Worm (Caenorhabditis elegans) whole organism, young adult: ENCODE results near the gene znf-207.

Experiments
- B0019.2 ChIP-seq: fragments of 200-800 bp; sonication (Bioruptor generic); conservative IDR thresholded peaks from 2 replicates; pipeline ENCODE4 v1.3.6; 2022; ENCODE audit warnings: missing genetic modification reagents, missing genetic modification characterization, missing compliant biosample characterization
- F23B12.7 ChIP-seq: sonication (generic microtip); optimal IDR thresholded peaks from 2 replicates; lab custom pipeline; 2017; ENCODE audit warnings: missing genetic modification characterization, mild to moderate bottlenecking, missing compliant biosample characterization, antibody characterized with exemption, moderate library complexity; ENCODE audit not compliant: insufficient read depth
- F49E8.2 ChIP-seq: sonication (generic microtip); optimal IDR thresholded peaks from 3 replicates; lab custom pipeline; 2017; ENCODE audit warnings: missing genetic modification characterization, mild to moderate bottlenecking, missing compliant biosample characterization, antibody characterized with exemption, moderate library complexity; ENCODE audit not compliant: insufficient read depth
- T07F8.4 ChIP-seq: sonication (generic microtip); optimal IDR thresholded peaks from 2 replicates; lab custom pipeline; 2016; ENCODE audit warnings: mild to moderate bottlenecking, missing genetic modification characterization, moderate library complexity, missing compliant biosample characterization
- Y53F4B.3 ChIP-seq: fragments of 200-800 bp; sonication (Bioruptor generic); IDR thresholded peaks from 2 replicates; pipeline ENCODE4 v1.3.6; 2022; ENCODE audit warnings: missing genetic modification reagents, missing genetic modification characterization, missing compliant biosample characterization
- Y53G8AR.9 ChIP-seq: fragments of 200-800 bp; sonication (Bioruptor generic); conservative IDR thresholded peaks from 2 replicates; pipeline ENCODE4 v1.3.6; 2022; ENCODE audit warnings: missing genetic modification reagents, missing genetic modification characterization, missing compliant biosample characterization
- Y67H2A.10 ChIP-seq: fragments of 200-800 bp; sonication (Bioruptor generic); conservative IDR thresholded peaks from 2 replicates; pipeline ENCODE4 v1.3.6; 2022; ENCODE audit warnings: missing genetic modification reagents, missing genetic modification characterization, missing compliant biosample characterization
- Y95B8A.8 ChIP-seq: fragments of 200-800 bp; sonication (Bioruptor generic); IDR thresholded peaks from 2 replicates; pipeline ENCODE4 v1.3.6; 2022; ENCODE audit warnings: missing genetic modification reagents, missing genetic modification characterization, missing compliant biosample characterization
- aptf-2 ChIP-seq: fragments of 200-800 bp; sonication (Bioruptor generic); conservative IDR thresholded peaks from 2 replicates; pipeline ENCODE4 v1.3.6; 2022; ENCODE audit warnings: missing genetic modification reagents, missing genetic modification characterization, missing compliant biosample characterization
- athp-1 ChIP-seq: sonication (generic microtip); optimal IDR thresholded peaks from 2 replicates; lab custom pipeline; 2017; ENCODE audit warnings: mild to moderate bottlenecking, missing genetic modification characterization, missing compliant biosample characterization
- attf-3 ChIP-seq: fragments of 200-800 bp; sonication (Bioruptor generic); conservative IDR thresholded peaks from 2 replicates; pipeline ENCODE4 v1.3.6; 2022; ENCODE audit warnings: missing genetic modification reagents, missing genetic modification characterization, missing compliant biosample characterization
- attf-5 ChIP-seq: fragments of 200-800 bp; sonication (Bioruptor generic); optimal IDR thresholded peaks from 2 replicates; lab custom pipeline; 2018; ENCODE audit warnings: mild to moderate bottlenecking, missing genetic modification characterization, missing compliant biosample characterization
- attf-6 ChIP-seq: fragments of 200-800 bp; sonication (Bioruptor generic); IDR thresholded peaks from 2 replicates; pipeline ENCODE4 v1.3.6; 2022; ENCODE audit warnings: missing genetic modification reagents, missing genetic modification characterization, missing compliant biosample characterization
- bed-2 ChIP-seq: fragments of 200-800 bp; sonication (Bioruptor generic); IDR thresholded peaks from 2 replicates; pipeline ENCODE4 v1.3.6; 2022; ENCODE audit warnings: missing genetic modification reagents, missing genetic modification characterization, missing compliant biosample characterization
- ceh-100 ChIP-seq: fragments of 200-800 bp; sonication (Bioruptor generic); IDR thresholded peaks from 2 replicates; pipeline ENCODE4 v1.3.6; 2022; ENCODE audit warnings: missing genetic modification reagents, missing genetic modification characterization, missing compliant biosample characterization
- ceh-40 ChIP-seq: fragments of 200-800 bp; sonication (Bioruptor generic); IDR thresholded peaks from 2 replicates; pipeline ENCODE4 v1.3.6; 2022; ENCODE audit warnings: missing genetic modification characterization, missing compliant biosample characterization
- ceh-91 ChIP-seq: fragments of 200-800 bp; sonication (Bioruptor generic); IDR thresholded peaks from 2 replicates; pipeline ENCODE4 v1.3.6; 2022; ENCODE audit warnings: missing genetic modification reagents, missing genetic modification characterization, missing compliant biosample characterization
- chd-7 ChIP-seq: sonication (generic microtip); optimal IDR thresholded peaks from 2 replicates; lab custom pipeline; 2016; ENCODE audit warnings: mild to moderate bottlenecking, missing genetic modification characterization, moderate library complexity, missing compliant biosample characterization
- dpl-1 ChIP-seq: fragments of 150-350 bp; optimal IDR thresholded peaks from 2 replicates; lab custom pipeline; 2014; ENCODE audit warnings: missing biosample characterization, missing genetic modification reagents, missing genetic modification characterization
- efl-1 ChIP-seq: fragments of 150-350 bp; optimal IDR thresholded peaks from 2 replicates; lab custom pipeline; 2014; ENCODE audit warnings: missing biosample characterization, missing genetic modification reagents, missing genetic modification characterization
- egl-44 ChIP-seq: fragments of 200-800 bp; sonication (Bioruptor generic); IDR thresholded peaks from 2 replicates; pipeline ENCODE4 v1.3.6; 2022; ENCODE audit warnings: missing genetic modification reagents, missing genetic modification characterization, missing compliant biosample characterization
- ekl-4 ChIP-seq: fragments of 200-800 bp; sonication (Bioruptor generic); IDR thresholded peaks from 2 replicates; pipeline ENCODE4 v1.3.6; 2022; ENCODE audit warnings: missing genetic modification reagents, missing genetic modification characterization, missing compliant biosample characterization
- fkh-3 ChIP-seq: sonication (generic microtip); optimal IDR thresholded peaks from 2 replicates; lab custom pipeline; 2016; ENCODE audit warnings: mild to moderate bottlenecking, missing genetic modification characterization, missing compliant biosample characterization
- hmg-1.2 ChIP-seq: fragments of 200-800 bp; sonication (Bioruptor generic); IDR thresholded peaks from 2 replicates; pipeline ENCODE4 v1.3.6; 2022; ENCODE audit warnings: missing genetic modification reagents, missing genetic modification characterization, missing compliant biosample characterization
- hsf-1 ChIP-seq: fragments of 200-800 bp; sonication (Bioruptor generic); IDR thresholded peaks from 2 replicates; pipeline ENCODE4 v1.3.6; 2022; ENCODE audit warnings: missing genetic modification reagents, missing genetic modification characterization, missing compliant biosample characterization
- lin-35 ChIP-seq, 3 experiments: fragments of 150-350 bp in 2 of 3; sonication (generic microtip) in 1 of 3; optimal IDR thresholded peaks; 2 replicates each; lab custom pipeline; 2014 to 2018; ENCODE audit warnings: missing biosample characterization in 3 of 3, missing genetic modification characterization in 3 of 3, missing genetic modification reagents in 3 of 3
- lin-54 ChIP-seq: fragments of 200-800 bp; sonication (Bioruptor generic); optimal IDR thresholded peaks from 2 replicates; lab custom pipeline; 2018; ENCODE audit warnings: mild to moderate bottlenecking, missing genetic modification characterization, missing compliant biosample characterization
- madf-3 ChIP-seq: fragments of 200-800 bp; sonication (Bioruptor generic); IDR thresholded peaks from 2 replicates; pipeline ENCODE4 v1.3.6; 2022; ENCODE audit warnings: missing genetic modification reagents, missing genetic modification characterization, missing compliant biosample characterization
- madf-6 ChIP-seq: fragments of 200-800 bp; sonication (Bioruptor generic); IDR thresholded peaks from 2 replicates; pipeline ENCODE4 v1.3.6; 2022; ENCODE audit warnings: missing genetic modification reagents, missing genetic modification characterization, missing compliant biosample characterization
- madf-8 ChIP-seq: fragments of 200-800 bp; sonication (Bioruptor generic); conservative IDR thresholded peaks from 2 replicates; pipeline ENCODE4 v1.3.6; 2022; ENCODE audit warnings: missing genetic modification reagents, missing genetic modification characterization, missing compliant biosample characterization
- mcd-1 ChIP-seq: fragments of 200-800 bp; sonication (Bioruptor generic); IDR thresholded peaks from 2 replicates; pipeline ENCODE4 v1.3.6; 2022; ENCODE audit warnings: missing genetic modification reagents, missing genetic modification characterization, missing compliant biosample characterization
- mxl-1 ChIP-seq: sonication (generic microtip); optimal IDR thresholded peaks from 2 replicates; lab custom pipeline; 2016; ENCODE audit warnings: missing genetic modification characterization, missing compliant biosample characterization
- nfya-1 ChIP-seq: sonication (generic microtip); optimal IDR thresholded peaks from 2 replicates; lab custom pipeline; 2017; ENCODE audit warnings: antibody characterized with exemption, missing compliant biosample characterization, missing genetic modification characterization, borderline replicate concordance; ENCODE audit not compliant: insufficient read depth
- nhr-27 ChIP-seq: fragments of 200-800 bp; sonication (Bioruptor generic); optimal IDR thresholded peaks from 2 replicates; lab custom pipeline; 2018; ENCODE audit warnings: mild to moderate bottlenecking, missing genetic modification characterization, moderate library complexity, missing compliant biosample characterization
- rcor-1 ChIP-seq: fragments of 200-800 bp; sonication (Bioruptor generic); IDR thresholded peaks from 2 replicates; pipeline ENCODE4 v1.3.6; 2022; ENCODE audit warnings: missing genetic modification reagents, missing genetic modification characterization, missing compliant biosample characterization
- rec-8 ChIP-seq, 2 experiments: sonication (generic microtip); optimal IDR thresholded peaks; 2 replicates each; lab custom pipeline; 2016; ENCODE audit warnings: mild to moderate bottlenecking in 2 of 2, missing genetic modification characterization in 2 of 2, missing genetic modification reagents in 2 of 2, missing genotype in 2 of 2, missing biosample characterization in 1 of 2, missing compliant biosample characterization in 1 of 2, moderate library complexity in 1 of 2
- sea-2 ChIP-seq: fragments of 200-800 bp; sonication (Bioruptor generic); IDR thresholded peaks from 2 replicates; pipeline ENCODE4 v1.3.6; 2022; ENCODE audit warnings: missing genetic modification characterization, missing compliant biosample characterization
- snpc-3.4 ChIP-seq: sonication (generic microtip); optimal IDR thresholded peaks from 2 replicates; lab custom pipeline; 2017; ENCODE audit warnings: missing genetic modification characterization, mild to moderate bottlenecking, missing compliant biosample characterization, antibody characterized with exemption, moderate library complexity, missing genotype, missing genetic modification reagents
- snpc-4 ChIP-seq, 5 experiments: fragments of 150-350 bp in 1 of 5; sonication (generic microtip) in 4 of 5; optimal IDR thresholded peaks; 2 replicates each; lab custom pipeline; 2014 to 2018; ENCODE audit warnings: missing genetic modification characterization in 5 of 5, missing biosample characterization in 3 of 5, antibody characterized with exemption in 2 of 5, mild to moderate bottlenecking in 2 of 5, missing compliant biosample characterization in 2 of 5, missing genotype in 2 of 5, moderate library complexity in 2 of 5, missing genetic modification reagents in 1 of 5
- tbp1 ChIP-seq: fragments of 200-800 bp; sonication (Bioruptor generic); optimal IDR thresholded peaks from 2 replicates; lab custom pipeline; 2018; ENCODE audit warnings: mild to moderate bottlenecking, missing genetic modification characterization, missing compliant biosample characterization
- tlf-1 ChIP-seq: fragments of 200-800 bp; sonication (Bioruptor generic); optimal IDR thresholded peaks from 2 replicates; lab custom pipeline; 2018; ENCODE audit warnings: mild to moderate bottlenecking, missing genetic modification characterization, missing compliant biosample characterization
- unc-130 ChIP-seq: sonication (generic microtip); optimal IDR thresholded peaks from 2 replicates; lab custom pipeline; 2016; ENCODE audit warnings: missing genetic modification reagents, missing genetic modification characterization, missing compliant biosample characterization
- unc-62 ChIP-seq: fragments of 150-350 bp; optimal IDR thresholded peaks from 2 replicates; lab custom pipeline; 2014; ENCODE audit warnings: missing biosample characterization, missing genetic modification reagents, missing genetic modification characterization
- xnd-1 ChIP-seq: sonication (generic microtip); optimal IDR thresholded peaks from 2 replicates; lab custom pipeline; 2016; ENCODE audit warnings: missing genotype, missing genetic modification reagents, missing genetic modification characterization, missing compliant biosample characterization
- ztf-25 ChIP-seq: fragments of 200-800 bp; sonication (Bioruptor generic); IDR thresholded peaks from 2 replicates; pipeline ENCODE4 v1.3.6; 2022; ENCODE audit warnings: missing genetic modification reagents, missing genetic modification characterization, missing compliant biosample characterization
- ztf-26 ChIP-seq: sonication (generic microtip); optimal IDR thresholded peaks from 2 replicates; lab custom pipeline; 2017; ENCODE audit warnings: missing genetic modification characterization, missing compliant biosample characterization
- ztf-6 ChIP-seq: fragments of 200-800 bp; sonication (Bioruptor generic); IDR thresholded peaks from 2 replicates; pipeline ENCODE4 v1.3.6; 2022; ENCODE audit warnings: missing genetic modification reagents, missing genetic modification characterization, missing compliant biosample characterization

Gene znf-207

DNA sequence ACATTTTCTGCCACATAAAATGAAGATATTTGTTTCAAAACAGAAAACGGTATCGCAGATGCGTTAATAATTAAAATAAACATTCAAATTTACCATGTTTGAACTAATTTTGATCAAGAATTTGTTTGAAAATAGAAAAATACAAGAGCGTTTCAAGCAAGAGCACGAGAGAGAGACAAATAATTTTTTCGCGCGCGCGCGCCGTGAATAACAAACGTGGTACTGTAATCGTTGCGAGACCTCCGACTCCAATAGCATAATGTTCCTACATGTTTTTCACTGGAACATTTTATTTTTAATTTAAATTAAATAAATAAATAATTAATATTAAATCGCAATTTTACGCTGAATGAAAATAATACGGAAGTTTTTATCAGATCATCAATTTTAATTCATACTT lies 26.2 kb downstream of the znf-207 start, which contains the start of gene F54E12.2:
Gene F54E12.2, minus strand, starts transcription at position 164 of the 400 bp plus-strand sequence.
- TF ChIP-seq rcor-1 (peak; percentile 88), bed-2 (GFP tag; lab: Robert Waterston, UW) (no peak), athp-1 (tag; lab: Kevin White, UChicago) (peak; percentile 38), unc-130 (GFP tag; lab: Kevin White, UChicago) (peak; percentile 90), Y53G8AR.9 (peak; percentile 86), snpc-3.4 (peak; percentile 94), tlf-1 (GFP tag; lab: Kevin White, UChicago) (peak; percentile 90), ztf-25 (peak; percentile 83; the same call in 1 of the 2 replicates), hmg-1.2 (GFP tag; lab: Robert Waterston, UW) (peak; percentile 66), dpl-1 (GFP tag; lab: Kevin White, UChicago) (peak; percentile 94), xnd-1 (peak; percentile 95), chd-7 (tag; lab: Kevin White, UChicago) (no peak), ekl-4 (GFP tag; lab: Robert Waterston, UW) (peak; percentile 30; the same call in 1 of the 2 replicates), attf-5 (GFP tag; lab: Kevin White, UChicago) (no peak), mcd-1 (GFP tag; lab: Robert Waterston, UW) (peak; percentile 57; the same call in 1 of the 2 replicates), lin-54 (peak; percentile 82), egl-44 (GFP tag; lab: Robert Waterston, UW) (no peak), hsf-1 (GFP tag; lab: Robert Waterston, UW) (peak; percentile 91), rec-8 (tag; optimal IDR thresholded peaks at IDR 0.05; lab: Kevin White, UChicago) (no peak), F23B12.7 (tag; lab: Kevin White, UChicago) (peak; percentile 7), nfya-1 (tag; lab: Kevin White, UChicago) (no peak), lin-35 (GFP tag; optimal IDR thresholded peaks at IDR 0.05; lab: Kevin White, UChicago) (peak in 1 of 3 experiments; percentile 75), nhr-27 (no peak), sea-2 (GFP tag; lab: Robert Waterston, UW) (no peak), Y95B8A.8 (GFP tag; lab: Robert Waterston, UW) (peak; percentile 95), unc-62 (GFP tag; lab: Kevin White, UChicago) (no peak), B0019.2 (peak; percentile 88), ceh-91 (GFP tag; lab: Robert Waterston, UW) (peak; percentile 98), efl-1 (GFP tag; lab: Kevin White, UChicago) (peak; percentile 98), ztf-6 (GFP tag; lab: Robert Waterston, UW) (no peak), T07F8.4 (tag; lab: Kevin White, UChicago) (no peak), madf-3 (GFP tag; lab: Robert Waterston, UW) (peak; percentile 91), mxl-1 (tag; lab: Kevin White, UChicago) (no peak), snpc-4 (GFP tag; optimal IDR thresholded peaks at IDR 0.05; lab: Kevin White, UChicago) (no peak), snpc-4 (tag; optimal IDR thresholded peaks at IDR 0.05; lab: Kevin White, UChicago) (peak in 2 of 4 experiments; percentile 18 to 31), madf-6 (peak; percentile 99), F49E8.2 (tag; lab: Kevin White, UChicago) (peak; percentile 65), ceh-100 (GFP tag; lab: Robert Waterston, UW) (peak; percentile 45; the same call in 1 of the 2 replicates), aptf-2 (GFP tag; lab: Robert Waterston, UW) (0 out of 2 replicates have a peak, but pooled peaks have one; percentile 48), madf-8 (GFP tag; lab: Robert Waterston, UW) (peak; percentile 96), fkh-3 (tag; lab: Kevin White, UChicago) (no peak), Y67H2A.10 (GFP tag; lab: Robert Waterston, UW) (peak; percentile 35; the same call in 1 of the 2 replicates), ceh-40 (no peak), Y53F4B.3 (GFP tag; lab: Robert Waterston, UW) (peak; percentile 45; the same call in 1 of the 2 replicates), ztf-26 (tag; lab: Kevin White, UChicago) (no peak), attf-3 (0 out of 2 replicates have a peak, but pooled peaks have one; percentile 46), attf-6 (GFP tag; lab: Robert Waterston, UW) (peak; percentile 68), tbp1 (GFP tag; lab: Kevin White, UChicago) (peak; percentile 68)
